Worm (Caenorhabditis elegans) whole organism, L4 larva: ENCODE measurements around the gene T20F7.1.
"Not testable (repeated sequence)": the region's sequence is repeated elsewhere in the genome, so short reads cannot be mapped to it uniquely, and the experiment has no call there.

Experiments used
- ZK337.2 ChIP-seq: fragments of 200-800 bp; sonication (Bioruptor generic); IDR thresholded peaks from 2 replicates; pipeline ENCODE4 v1.3.6; 2022; ENCODE audit warnings: missing genetic modification reagents, missing genetic modification characterization, missing compliant biosample characterization
- nhr-28 ChIP-seq: fragments of 150-350 bp; optimal IDR thresholded peaks from 2 replicates; lab custom pipeline; 2014; ENCODE audit warnings: missing biosample characterization, missing genetic modification characterization

DNA sequence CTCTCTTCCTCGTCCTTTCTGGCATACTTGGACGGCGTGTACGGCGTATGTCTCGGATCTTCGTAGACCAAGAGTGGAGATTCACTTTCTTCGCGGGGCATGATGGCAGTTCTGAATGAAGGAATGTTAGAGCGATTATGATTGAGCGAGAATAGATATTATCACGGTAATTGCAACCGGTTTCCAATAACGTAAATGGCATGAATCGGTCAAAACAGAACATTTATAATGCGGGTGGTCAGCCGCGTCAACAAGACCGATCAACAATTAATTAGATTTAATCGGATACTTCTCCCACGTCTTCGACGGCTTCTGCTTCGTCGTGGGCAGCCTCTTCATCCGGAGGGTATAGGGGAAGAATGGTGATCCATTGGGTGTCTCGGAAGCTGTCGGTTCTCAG, 38.0 kb upstream of the T20F7.1 start, which contains the start of gene F41G4.13:
- TF ChIP-seq ZK337.2; nhr-28 (tag; lab: Kevin White, UChicago): not testable (repeated sequence)
